Worm (Caenorhabditis elegans): ENCODE results near the gene F33C8.2.

The F33C8.2 gene

ce11 chrX:14746948-14747347 is 25.8 kb downstream of the F33C8.2 start, which contains the start of gene C05G5.2 (continued):
- peak; percentile 97 for TF ChIP-seq nhr-77 (tag; optimal IDR thresholded peaks at IDR 0.05)
- TF ChIP-seq Y48G9A.11 (GFP tag; IDR thresholded peaks at IDR 0.05) = no peak
- TF ChIP-seq F49E8.2 (tag; optimal IDR thresholded peaks at IDR 0.05; ENCODE audit: borderline replicate concordance) = no peak
- peak; percentile 99 for TF ChIP-seq dve-1 (tag; optimal IDR thresholded peaks at IDR 0.05; ENCODE audit: insufficient read depth)
- peak; percentile 94 for TF ChIP-seq lin-13 (GFP tag; optimal IDR thresholded peaks at IDR 0.05)
- no peak for TF ChIP-seq ZK546.5 (tag; optimal IDR thresholded peaks at IDR 0.05)
- no peak for TF ChIP-seq ceh-44 (GFP tag; IDR thresholded peaks at IDR 0.05)
- TF ChIP-seq F37D6.2 (tag; optimal IDR thresholded peaks at IDR 0.05) = peak; percentile 73
- no peak for TF ChIP-seq D1046.2 (GFP tag; IDR thresholded peaks at IDR 0.05)
- TF ChIP-seq mdl-1 (tag; optimal IDR thresholded peaks at IDR 0.05) = peak; percentile 40 to 89
- peak; percentile 76 for TF ChIP-seq spr-1 (tag; optimal IDR thresholded peaks at IDR 0.05)
- peak; percentile 59 for TF ChIP-seq duxl-1 (tag; optimal IDR thresholded peaks at IDR 0.05; ENCODE audit: poor library complexity)
- TF ChIP-seq F10B5.3 (tag; optimal IDR thresholded peaks at IDR 0.05) = no peak
- no peak for TF ChIP-seq ZK337.2 (GFP tag; IDR thresholded peaks at IDR 0.05)
- no peak for TF ChIP-seq daf-19 (GFP tag; conservative IDR thresholded peaks at IDR 0.05)
- peak; percentile 96 for TF ChIP-seq hlh-11 (tag; optimal IDR thresholded peaks at IDR 0.05)
- TF ChIP-seq fos-1 (tag; optimal IDR thresholded peaks at IDR 0.05) = no peak
- peak; percentile 69 for TF ChIP-seq ceh-20 (GFP tag; IDR thresholded peaks at IDR 0.05)
- TF ChIP-seq mxl-2 (GFP tag; conservative IDR thresholded peaks at IDR 0.05) = no peak
- no peak for TF ChIP-seq lir-3 (tag; optimal IDR thresholded peaks at IDR 0.05)
- TF ChIP-seq zip-2 (tag; optimal IDR thresholded peaks at IDR 0.05) = peak; percentile 17
- no peak for TF ChIP-seq lim-7 (GFP tag; IDR thresholded peaks at IDR 0.05)
- TF ChIP-seq rbr-2 (tag; optimal IDR thresholded peaks at IDR 0.05) = peak; percentile 91
- TF ChIP-seq Y75B8A.6 (GFP tag; IDR thresholded peaks at IDR 0.05) = no peak
- no peak for TF ChIP-seq ceh-32 (tag; optimal IDR thresholded peaks at IDR 0.05; ENCODE audit: poor library complexity)
- TF ChIP-seq pqm-1 (tag; optimal IDR thresholded peaks at IDR 0.05) = peak; percentile 95
- TF ChIP-seq hif-1 (tag; optimal IDR thresholded peaks at IDR 0.05) = peak in 1 of 2 experiments; percentile 75
- peak; percentile 6 for TF ChIP-seq cey-2 (tag; optimal IDR thresholded peaks at IDR 0.05; ENCODE audit: borderline replicate concordance, insufficient read depth)
- peak; percentile 90 for TF ChIP-seq hmg-1.1 (GFP tag; IDR thresholded peaks at IDR 0.05)
- TF ChIP-seq dmd-9 (GFP tag; IDR thresholded peaks at IDR 0.05) = no peak
- peak; percentile 48 for TF ChIP-seq aha-1 (tag)
- TF ChIP-seq ztf-7 (tag; optimal IDR thresholded peaks at IDR 0.05) = peak; percentile 58
- TF ChIP-seq dpl-1 (GFP tag; optimal IDR thresholded peaks at IDR 0.05) = peak; percentile 77
- TF ChIP-seq snpc-1.2 (GFP tag; IDR thresholded peaks at IDR 0.05) = no peak
- TF ChIP-seq skn-1 (tag; optimal IDR thresholded peaks at IDR 0.05) = no peak
- no peak for TF ChIP-seq lin-39 (tag; optimal IDR thresholded peaks at IDR 0.05)
- no peak for TF ChIP-seq ceh-82 (tag; optimal IDR thresholded peaks at IDR 0.05)
- TF ChIP-seq ceh-28 (tag; optimal IDR thresholded peaks at IDR 0.05) = no peak
- TF ChIP-seq set-16 (GFP tag; IDR thresholded peaks at IDR 0.05) = peak; percentile 43; the same call in 1 of the 2 replicates
- TF ChIP-seq lsy-2 (tag; optimal IDR thresholded peaks at IDR 0.05) = peak; percentile 48 to 92
- no peak for TF ChIP-seq sdz-12 (GFP tag; optimal IDR thresholded peaks at IDR 0.05)
- TF ChIP-seq T26A8.4 (GFP tag; IDR thresholded peaks at IDR 0.05) = peak; percentile 57
- no peak for TF ChIP-seq F26F4.8 (GFP tag; conservative IDR thresholded peaks at IDR 0.05)
- no peak for TF ChIP-seq nhr-10 (tag; optimal IDR thresholded peaks at IDR 0.05)
- peak in 1 of 2 experiments; percentile 69 for TF ChIP-seq unc-62 (GFP tag; optimal IDR thresholded peaks at IDR 0.05 in 1 of 2)
- no peak for TF ChIP-seq unc-62 (tag; optimal IDR thresholded peaks at IDR 0.05)
- TF ChIP-seq attf-4 (tag; optimal IDR thresholded peaks at IDR 0.05) = no peak
- TF ChIP-seq F44E2.7 (GFP tag; IDR thresholded peaks at IDR 0.05) = no peak
- peak; percentile 96 for TF ChIP-seq mep-1 (tag; optimal IDR thresholded peaks at IDR 0.05)
- peak; percentile 77 for TF ChIP-seq nhr-11 (tag; optimal IDR thresholded peaks at IDR 0.05)
- no peak for TF ChIP-seq zip-11 (GFP tag; IDR thresholded peaks at IDR 0.05)
- peak; percentile 57; the same call in 1 of the 2 replicates for TF ChIP-seq php-3 (GFP tag; IDR thresholded peaks at IDR 0.05)
